Worm (Caenorhabditis elegans) whole organism, dauer: ENCODE data around the gene cri-2.

Experiments used
- unc-62 ChIP-seq: sonication (generic microtip); optimal IDR thresholded peaks from 2 replicates; lab custom pipeline; 2017; ENCODE audit warnings: missing biosample characterization, missing genetic modification reagents, missing genetic modification characterization

The cri-2 gene

DNA sequence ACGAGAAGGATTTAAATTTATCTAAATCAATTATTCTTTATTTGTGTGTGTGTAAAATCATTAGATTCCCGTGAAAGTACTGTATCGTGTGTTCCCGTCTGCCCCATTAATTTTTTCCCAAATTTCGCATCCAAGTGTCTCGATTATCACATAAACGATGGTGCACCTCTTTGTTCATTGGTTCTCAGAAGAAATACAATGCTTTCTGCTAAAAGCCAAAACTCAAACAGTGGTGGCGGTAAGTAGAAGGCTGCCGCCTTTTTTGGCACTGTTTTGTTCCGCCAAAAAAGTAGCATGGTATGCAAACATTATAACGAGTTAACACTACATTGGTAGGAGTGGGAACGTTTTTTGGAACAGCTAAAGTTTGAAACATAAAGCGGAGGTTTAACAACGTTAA is 21.8 kb downstream of the cri-2 start:
- no peak for TF ChIP-seq unc-62 (GFP tag; lab: Kevin White, UChicago)

DNA sequence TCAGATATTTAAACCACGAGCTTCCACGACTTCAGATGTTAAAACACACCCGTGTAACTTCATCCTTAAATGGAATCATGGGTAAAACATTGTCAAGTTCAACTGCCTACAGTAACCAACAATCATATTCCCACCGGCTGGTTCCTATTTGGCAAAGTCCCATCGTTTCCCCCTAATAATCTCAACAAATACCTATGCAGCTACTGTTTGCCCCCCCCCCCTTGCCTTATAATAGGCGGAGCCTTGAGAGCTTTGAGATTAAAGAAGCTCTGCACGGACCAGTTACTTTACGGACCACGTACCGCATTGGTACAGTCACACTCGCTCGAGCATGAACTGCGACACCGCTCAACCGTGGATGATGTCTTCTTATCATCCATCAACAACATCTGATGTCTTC is 23.0 kb downstream of the cri-2 start, which contains the start of gene pax-1:
TSS of gene pax-1 (plus strand) at position 301 of the 400 bp plus-strand sequence.
- TF ChIP-seq unc-62 (GFP tag; lab: Kevin White, UChicago), result no peak

DNA sequence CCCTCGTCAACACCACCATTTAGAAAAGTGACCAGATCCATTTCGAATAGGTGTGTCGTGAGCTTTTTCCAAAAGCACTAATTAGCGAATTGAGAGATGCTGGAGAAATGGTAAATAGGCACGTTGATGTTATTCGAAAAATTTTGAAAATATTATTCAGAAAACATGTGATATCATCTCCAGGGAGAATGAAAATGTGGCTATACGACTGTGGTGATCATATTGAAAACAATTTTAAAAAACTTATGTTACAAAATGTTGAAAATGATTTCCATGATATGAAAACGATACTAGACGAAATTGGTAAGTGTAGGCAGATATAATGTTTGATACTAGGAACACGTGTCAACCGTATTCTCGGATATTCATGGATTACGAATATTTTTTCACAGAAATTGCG is 25.2 kb downstream of the cri-2 start, which contains the start of gene K07C11.10:
TSS of gene K07C11.10 (minus strand) at position 101 of the 400 bp plus-strand sequence.
- TF ChIP-seq unc-62 (GFP tag; lab: Kevin White, UChicago), result no peak

DNA sequence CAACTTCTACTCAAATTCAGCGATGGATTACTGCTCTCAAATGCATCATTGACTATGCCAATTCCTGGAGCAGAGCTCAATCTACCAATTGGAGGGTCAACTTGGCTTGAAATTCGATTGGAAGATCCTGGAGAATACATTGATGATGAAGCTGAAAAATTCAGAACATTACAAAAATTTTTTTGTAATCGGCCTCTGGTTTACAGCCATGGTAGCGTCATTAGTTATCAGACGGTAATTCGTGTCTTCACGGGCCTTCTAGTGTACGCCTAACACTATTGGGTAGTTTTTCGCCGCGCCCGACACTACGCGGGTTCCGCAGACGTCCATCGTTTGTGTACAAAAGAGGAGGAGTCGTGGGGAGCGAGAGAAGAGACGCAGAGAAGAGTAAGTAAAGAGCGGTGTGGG is 27.1 kb downstream of the cri-2 start:
- no peak for TF ChIP-seq unc-62 (GFP tag; lab: Kevin White, UChicago)

DNA sequence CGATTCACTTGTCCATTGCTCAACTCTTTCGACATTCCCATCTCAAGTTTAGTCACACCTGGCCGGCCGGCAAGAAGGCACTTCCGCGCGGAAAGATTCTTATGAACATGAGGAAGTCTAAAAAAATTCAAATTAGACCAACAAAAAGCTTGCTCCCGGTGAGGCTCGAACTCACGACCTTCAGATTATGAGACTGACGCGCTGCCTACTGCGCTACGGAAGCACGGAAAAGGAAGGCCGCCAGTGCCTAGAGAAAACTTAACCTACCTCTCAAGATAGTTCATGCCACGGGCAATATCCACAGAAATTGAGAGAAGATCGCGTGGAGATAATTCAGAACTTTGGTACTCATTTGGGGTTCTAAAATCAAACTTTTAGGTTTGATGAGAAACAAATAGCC is 28.4 kb downstream of the cri-2 start:
- no peak for TF ChIP-seq unc-62 (GFP tag; lab: Kevin White, UChicago)

DNA sequence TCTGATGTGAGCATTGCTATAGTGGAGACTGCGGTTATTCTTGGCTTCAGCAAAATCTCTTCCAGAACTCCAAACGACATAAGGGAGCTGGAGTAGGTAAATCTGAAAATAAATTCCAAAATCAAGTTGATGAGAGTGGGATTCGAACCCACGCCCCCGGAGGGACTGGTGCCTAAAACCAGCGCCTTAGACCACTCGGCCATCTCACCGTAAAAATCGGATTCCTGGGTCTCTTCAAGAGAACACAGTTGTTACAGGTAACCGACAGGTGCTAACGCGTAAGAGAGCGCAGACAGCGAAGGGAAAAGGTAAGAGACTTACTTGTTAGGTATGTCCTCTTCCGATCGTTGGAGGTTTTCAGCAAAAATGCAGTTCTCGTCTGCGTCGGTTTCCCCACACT is 33.7 kb downstream of the cri-2 start:
- no peak for TF ChIP-seq unc-62 (GFP tag; lab: Kevin White, UChicago)

DNA sequence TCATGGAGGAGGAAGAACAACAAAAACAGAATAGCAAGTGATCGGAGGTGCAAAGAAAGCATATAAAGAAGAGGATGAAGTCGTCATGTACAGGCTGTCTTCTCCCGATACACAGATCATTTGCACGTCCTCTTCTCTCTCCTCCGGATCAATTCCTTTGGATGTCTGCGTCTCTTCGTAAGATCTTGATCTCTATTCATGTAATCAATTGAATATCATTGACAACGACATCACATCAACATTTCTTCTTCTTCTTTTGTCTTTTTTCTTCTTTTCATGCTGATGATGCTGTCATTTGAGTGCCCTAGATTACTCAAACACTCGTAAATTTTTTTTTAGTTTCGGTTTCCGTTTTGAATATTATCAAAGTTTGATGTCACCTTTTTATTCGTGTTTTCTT is 36.7 kb downstream of the cri-2 start, which contains the start of gene rol-3:
TSS of gene rol-3 (minus strand) at position 120 of the 400 bp plus-strand sequence.
- no peak for TF ChIP-seq unc-62 (GFP tag; lab: Kevin White, UChicago)

DNA sequence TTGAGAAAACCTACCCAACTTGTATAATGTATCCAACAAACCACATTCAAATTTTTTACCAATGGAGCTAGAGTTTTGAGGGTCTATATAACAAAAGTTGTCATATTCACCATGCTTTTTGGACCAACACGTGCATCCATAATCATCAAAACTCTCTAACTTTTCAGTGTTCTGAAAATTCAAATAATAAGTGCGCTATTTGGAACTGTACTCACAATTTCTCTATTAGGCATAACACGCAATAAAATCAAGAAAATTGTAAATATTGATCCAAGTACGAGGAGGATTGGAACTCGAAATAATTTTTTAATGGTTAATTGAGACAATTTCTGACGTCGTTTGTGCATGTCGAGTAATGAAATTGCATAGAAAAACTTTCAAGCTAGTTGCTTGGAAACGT is 38.3 kb downstream of the cri-2 start, which contains the start of gene C16D9.3:
TSS of gene C16D9.3 (minus strand) at position 101 of the 400 bp plus-strand sequence.
- TF ChIP-seq unc-62 (GFP tag; lab: Kevin White, UChicago), result no peak

DNA sequence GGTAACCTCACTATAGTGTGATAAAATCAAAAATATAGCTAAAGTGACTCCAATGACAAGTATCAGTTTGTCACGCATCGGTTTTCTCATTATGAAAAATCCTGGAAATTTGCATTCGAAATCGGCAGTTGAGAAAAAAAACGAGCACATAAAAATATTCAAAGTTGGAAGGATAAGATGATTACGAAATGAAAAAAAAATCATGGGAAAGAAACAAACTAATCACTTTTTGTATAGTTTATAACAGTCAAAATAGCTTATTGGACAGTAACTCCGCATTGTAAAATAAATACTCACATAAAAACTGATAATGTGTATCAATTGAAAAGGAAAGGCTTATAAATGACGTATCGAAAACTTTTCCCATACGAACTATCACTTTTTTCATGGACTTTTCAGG is 41.2 kb downstream of the cri-2 start, which contains the start of gene C16D9.4:
TSS of gene C16D9.4 (minus strand) at position 101 of the 400 bp plus-strand sequence.
- TF ChIP-seq unc-62 (GFP tag; lab: Kevin White, UChicago), result no peak

DNA sequence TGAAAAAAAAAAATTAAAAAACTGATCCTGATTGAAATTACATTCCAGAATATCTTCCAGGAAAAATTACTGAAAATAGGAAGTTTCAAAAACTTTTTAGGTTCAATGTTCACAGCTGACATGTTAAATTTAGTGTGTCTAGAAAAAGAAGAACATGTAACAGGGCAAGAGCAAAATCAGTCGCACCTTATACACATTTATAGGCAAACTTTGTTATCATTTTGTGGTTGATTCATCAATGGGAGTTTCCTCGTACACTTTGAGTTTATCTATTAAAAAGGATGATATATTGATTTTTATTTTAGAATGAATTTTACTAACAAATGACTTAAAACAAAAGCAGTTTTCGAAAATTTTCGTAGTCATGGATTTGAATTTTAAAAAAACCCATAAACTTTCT is 41.6 kb downstream of the cri-2 start:
- TF ChIP-seq unc-62 (GFP tag; lab: Kevin White, UChicago), result no peak

DNA sequence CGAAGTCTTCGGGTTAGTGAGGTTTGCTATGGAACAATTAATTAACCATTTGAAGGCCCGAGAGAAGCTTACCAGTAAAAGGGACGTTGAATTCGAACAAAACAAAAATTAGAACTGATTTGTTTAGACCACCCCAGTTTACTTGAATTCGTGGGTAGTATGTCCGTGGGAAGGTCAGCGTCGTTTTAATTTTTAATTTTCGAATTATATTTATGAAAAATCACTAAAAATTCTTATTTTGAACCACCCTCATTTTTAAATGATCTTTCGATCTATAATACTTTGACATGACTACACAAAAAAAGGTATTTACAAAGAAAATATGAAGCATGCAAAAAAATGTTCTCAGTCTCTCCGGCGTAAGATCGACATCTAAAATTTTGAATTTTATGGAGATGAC is 43.8 kb downstream of the cri-2 start, which contains the start of gene C16D9.5:
TSS of gene C16D9.5 (minus strand) at position 101 of the 400 bp plus-strand sequence.
- no peak for TF ChIP-seq unc-62 (GFP tag; lab: Kevin White, UChicago)

DNA sequence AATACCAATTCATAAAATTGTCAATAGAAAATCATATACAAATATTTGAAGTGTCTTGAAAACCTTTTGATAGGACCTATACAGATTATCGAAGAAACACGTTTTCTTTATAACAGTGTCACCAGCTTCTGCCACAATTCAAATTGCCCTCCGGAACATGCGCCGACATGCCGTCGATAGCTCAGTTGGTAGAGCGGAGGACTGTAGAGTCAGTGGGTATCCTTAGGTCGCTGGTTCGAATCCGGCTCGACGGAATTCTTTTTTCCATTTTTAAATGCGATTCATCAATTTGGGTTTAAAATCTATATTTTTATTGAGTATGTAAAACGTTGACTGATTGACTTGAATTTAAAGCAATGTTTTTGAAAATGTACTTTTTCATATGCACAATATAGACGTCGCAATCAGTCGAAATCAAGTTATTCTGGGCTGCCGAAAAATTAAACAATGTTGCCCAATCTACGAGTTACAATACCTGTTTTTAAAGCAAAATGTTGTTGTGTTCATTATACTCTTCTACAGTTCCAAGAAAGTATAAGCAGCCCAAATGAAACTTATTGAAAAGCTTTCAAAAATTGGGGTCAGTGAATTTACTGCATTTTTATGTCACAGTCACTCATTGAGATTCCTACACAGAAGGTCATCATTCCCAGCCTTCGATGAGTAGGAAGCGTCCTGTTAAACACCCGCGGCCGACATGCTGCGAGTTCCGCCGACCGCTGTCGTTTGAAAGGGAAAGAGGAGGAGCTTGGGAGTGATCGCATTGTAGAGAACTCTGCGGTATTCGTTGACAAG is 45.9 kb downstream of the cri-2 start:
- TF ChIP-seq unc-62 (GFP tag; lab: Kevin White, UChicago), result no peak

DNA sequence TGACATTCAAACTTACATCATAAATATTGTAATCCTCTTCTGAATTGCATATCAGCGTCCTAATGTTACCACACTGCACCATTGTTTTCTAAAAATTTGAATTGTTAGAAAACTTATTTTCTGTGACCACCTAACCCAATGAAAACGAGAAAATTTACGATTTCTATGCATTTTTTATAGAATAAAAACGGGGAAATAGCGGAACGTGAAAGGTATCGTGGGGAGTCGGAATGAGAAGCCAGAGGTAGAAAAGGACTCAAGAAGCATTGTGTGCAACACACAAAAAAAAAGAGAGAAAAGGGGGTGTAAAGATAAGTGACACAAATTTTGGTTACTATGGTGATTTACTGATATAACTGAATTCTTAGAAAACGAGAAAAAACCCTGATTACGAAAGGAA is 48.6 kb downstream of the cri-2 start, which contains the start of gene C16D9.6:
TSS of gene C16D9.6 (minus strand) at position 101 of the 400 bp plus-strand sequence.
- TF ChIP-seq unc-62 (GFP tag; lab: Kevin White, UChicago), result no peak

DNA sequence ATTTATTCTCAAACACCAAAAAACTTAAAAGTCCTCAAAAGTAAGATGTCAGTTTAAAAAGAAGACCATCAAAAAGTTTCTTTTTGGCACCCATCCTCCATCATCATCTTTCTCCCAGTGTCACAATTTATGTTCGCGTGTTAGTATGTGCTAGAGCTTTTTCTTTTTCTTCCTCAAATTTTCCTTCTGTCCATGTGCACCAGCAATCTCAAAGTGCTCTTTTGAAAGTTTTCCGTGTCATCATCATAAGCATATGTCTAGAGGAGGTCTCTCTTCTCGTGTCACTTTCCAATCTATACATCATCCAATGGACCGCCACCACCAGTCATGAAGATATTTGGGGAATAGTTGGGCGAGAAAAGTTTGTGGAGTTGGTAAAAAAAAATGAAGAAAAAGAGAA is 49.5 kb downstream of the cri-2 start:
- TF ChIP-seq unc-62 (GFP tag; lab: Kevin White, UChicago), result no peak
